Fruit fly (Drosophila melanogaster) whole organism, embryonic: ENCODE measurements around the gene TwdlC.

Experiments
- Atf-2 ChIP-seq: fragments of 200-800 bp; sonication (Bioruptor generic); optimal IDR thresholded peaks from 2 replicates; lab custom pipeline; 2016; ENCODE audit warnings: missing biosample characterization, missing genetic modification characterization
- CG11085 ChIP-seq: fragments of 200-800 bp; sonication (Bioruptor generic); IDR thresholded peaks from 2 replicates; pipeline ENCODE4 v1.3.6; 2022; ENCODE audit warnings: missing biosample characterization, missing genetic modification characterization
- CG14014 ChIP-seq: fragments of 200-800 bp; sonication (Bioruptor generic); IDR thresholded peaks from 2 replicates; pipeline ENCODE4 v1.3.6; 2022; ENCODE audit warnings: missing biosample characterization, missing genetic modification characterization
- CG1647 ChIP-seq: fragments of 200-800 bp; sonication (Bioruptor generic); optimal IDR thresholded peaks from 3 replicates; lab custom pipeline; 2016; ENCODE audit warnings: missing biosample characterization, missing genetic modification characterization
- CG32772 ChIP-seq: fragments of 200-800 bp; sonication (Bioruptor generic); IDR thresholded peaks from 2 replicates; pipeline ENCODE4 v1.3.6; 2022; ENCODE audit warnings: missing biosample characterization, missing genetic modification characterization
- CG34422 ChIP-seq: fragments of 200-800 bp; sonication (Bioruptor generic); IDR thresholded peaks from 3 replicates; pipeline ENCODE4 v1.3.6; 2022; ENCODE audit warnings: missing biosample characterization, missing genetic modification characterization
- bigmax ChIP-seq: fragments of 200-800 bp; sonication (Bioruptor generic); optimal IDR thresholded peaks from 2 replicates; lab custom pipeline; 2018; ENCODE audit warnings: missing biosample characterization, mild to moderate bottlenecking, missing genetic modification characterization
- eyg ChIP-seq: fragments of 200-800 bp; sonication (Bioruptor generic); optimal IDR thresholded peaks from 3 replicates; lab custom pipeline; 2016; ENCODE audit warnings: missing biosample characterization, missing genetic modification characterization
- fru ChIP-seq: fragments of >200 bp; optimal IDR thresholded peaks from 2 replicates; lab custom pipeline; 2017
- luna ChIP-seq: fragments of 200-800 bp; sonication (Bioruptor generic); optimal IDR thresholded peaks from 2 replicates; lab custom pipeline; 2016; ENCODE audit warnings: missing biosample characterization, missing genetic modification characterization
- sna ChIP-seq: fragments of 200-800 bp; sonication (Bioruptor generic); IDR thresholded peaks from 2 replicates; pipeline ENCODE4 v1.3.6; 2022; ENCODE audit warnings: missing biosample characterization, missing genetic modification characterization; ENCODE audit not compliant: partially characterized antibody

DNA sequence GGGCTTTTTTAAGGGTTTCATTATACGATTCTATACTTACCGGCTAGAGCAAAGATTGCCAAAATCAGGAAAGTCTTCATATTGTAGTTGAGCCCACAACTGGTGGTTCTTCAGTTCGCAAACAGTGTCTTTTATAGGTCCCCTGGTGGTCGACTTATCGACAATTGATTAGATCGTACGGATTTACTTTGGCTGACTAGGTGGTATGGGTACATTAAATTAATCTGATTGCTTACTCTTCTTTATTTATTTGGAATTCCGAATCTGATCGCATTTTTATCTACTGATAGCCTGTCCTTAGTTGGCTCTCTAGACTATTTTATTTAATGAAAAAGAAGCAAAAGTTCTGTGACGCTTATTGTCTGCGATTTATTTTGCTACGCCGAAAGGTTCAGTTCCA, 31.4 kb downstream of the TwdlC start, which contains the start of gene CG6271:
- no peak for TF ChIP-seq luna (GFP tag; lab: Kevin White, UChicago)
- TF ChIP-seq fru, result no peak
- TF ChIP-seq eyg, result no peak
- TF ChIP-seq CG32772, result no peak
- TF ChIP-seq sna (GFP tag; lab: Robert Waterston, UW), result no peak
- TF ChIP-seq CG11085 (GFP tag; lab: Robert Waterston, UW), result no peak
- TF ChIP-seq CG14014 (GFP tag; lab: Robert Waterston, UW), result no peak
- TF ChIP-seq CG1647 (GFP tag; lab: Kevin White, UChicago), result no peak
- no peak for TF ChIP-seq Atf-2 (GFP tag; lab: Kevin White, UChicago)
- TF ChIP-seq bigmax, result no peak
- no peak for TF ChIP-seq CG34422 (GFP tag; lab: Robert Waterston, UW)
